Worm (Caenorhabditis elegans): ENCODE data around the gene mrpl-11.

Gene mrpl-11

DNA sequence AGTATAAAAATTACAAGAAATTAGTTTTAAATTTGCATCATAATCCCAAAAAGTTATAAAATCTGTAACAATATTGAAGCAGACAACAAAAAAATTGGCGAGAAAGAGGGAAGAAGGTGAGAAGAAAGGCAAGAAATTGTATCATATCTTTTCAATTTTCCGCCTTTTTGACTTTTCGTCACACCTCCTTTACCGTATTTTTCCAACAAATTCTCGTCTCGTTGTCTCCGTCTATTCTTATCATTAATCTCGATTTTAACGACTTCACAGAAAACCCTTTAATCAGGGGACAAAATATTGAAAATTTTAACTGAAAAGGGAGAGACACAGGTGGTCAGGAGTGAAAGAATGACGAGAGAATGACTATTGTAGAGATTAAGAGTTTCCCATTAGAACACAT, 4.5 kb upstream of the mrpl-11 start:
- TF ChIP-seq F37B4.10 (GFP tag; IDR thresholded peaks at IDR 0.05) (no peak), madf-8 (GFP tag; conservative IDR thresholded peaks at IDR 0.05) (no peak), ceh-40 (GFP tag; IDR thresholded peaks at IDR 0.05) (no peak), madf-3 (GFP tag; IDR thresholded peaks at IDR 0.05) (no peak), dox-1 (GFP tag; IDR thresholded peaks at IDR 0.05) (no peak), ceh-91 (GFP tag; IDR thresholded peaks at IDR 0.05) (no peak), nfya-2 (GFP tag; IDR thresholded peaks at IDR 0.05) (no peak), ets-4 (GFP tag; optimal IDR thresholded peaks at IDR 0.05) (no peak), bed-1 (GFP tag; IDR thresholded peaks at IDR 0.05) (no peak), lir-1 (GFP tag; conservative IDR thresholded peaks at IDR 0.05) (no peak), F57A8.1 (GFP tag; optimal IDR thresholded peaks at IDR 0.05) (no peak), F57C9.4 (tag; optimal IDR thresholded peaks at IDR 0.05) (no peak), zim-3 (tag; optimal IDR thresholded peaks at IDR 0.05) (no peak), aptf-2 (GFP tag; conservative IDR thresholded peaks at IDR 0.05) (no peak), unc-62 (GFP tag; optimal IDR thresholded peaks at IDR 0.05) (no peak), ztf-22 (GFP tag; optimal IDR thresholded peaks at IDR 0.05) (no peak), F55B11.4 (tag; optimal IDR thresholded peaks at IDR 0.05; ENCODE audit: borderline replicate concordance, insufficient read depth) (no peak)

DNA sequence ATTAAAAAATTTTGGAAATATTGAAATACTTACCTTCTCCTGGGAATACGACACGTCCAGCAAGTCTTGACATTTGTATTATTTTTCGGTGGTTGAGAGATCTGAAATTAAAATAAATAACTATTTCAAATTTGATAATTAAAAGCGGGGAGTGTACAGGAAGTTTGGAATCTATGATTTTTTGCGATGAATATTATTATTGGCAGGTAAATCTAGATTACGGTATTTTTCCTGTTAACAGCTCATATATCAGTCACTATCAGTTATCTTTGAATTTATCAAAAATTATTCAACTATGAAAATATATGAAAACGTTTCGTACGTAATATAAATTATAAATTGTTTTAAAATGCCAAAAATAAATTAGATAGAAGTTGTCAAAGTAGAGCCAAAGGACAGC, 1.4 kb upstream of the mrpl-11 start, which contains the start of gene B0303.14:
B0303.14 (minus strand) TSS at position 101 of the 400 bp plus-strand sequence.
- TF ChIP-seq fkh-3 (tag; optimal IDR thresholded peaks at IDR 0.05) (no peak), die-1 (tag; optimal IDR thresholded peaks at IDR 0.05) (no peak), snpc-1.3 (tag; optimal IDR thresholded peaks at IDR 0.05; ENCODE audit: insufficient read depth) (no peak), unc-62 (GFP tag; optimal IDR thresholded peaks at IDR 0.05) (no peak), ZK185.1 (tag; optimal IDR thresholded peaks at IDR 0.05; ENCODE audit: poor library complexity, severe bottlenecking) (no peak)

ce11 chrIII:8718592-8718991, 1.1 kb downstream of the mrpl-11 start:
- peak; percentile 30 for TF ChIP-seq nhr-80 (tag; optimal IDR thresholded peaks at IDR 0.05)
- no peak for TF ChIP-seq aptf-2 (GFP tag; conservative IDR thresholded peaks at IDR 0.05)
- TF ChIP-seq madf-6 (GFP tag; IDR thresholded peaks at IDR 0.05): 0 out of 2 replicates have a peak, but pooled peaks have one; percentile 11

ce11 chrIII:8719105-8719504, 1.7 kb downstream of the mrpl-11 start:
- no peak for TF ChIP-seq ztf-22 (GFP tag; optimal IDR thresholded peaks at IDR 0.05)
- no peak for TF ChIP-seq ceh-58 (GFP tag; IDR thresholded peaks at IDR 0.05)
- no peak for TF ChIP-seq bed-1 (GFP tag; IDR thresholded peaks at IDR 0.05)
- no peak for TF ChIP-seq sptf-2 (GFP tag; optimal IDR thresholded peaks at IDR 0.05)
- no peak for TF ChIP-seq Y53F4B.3 (GFP tag; IDR thresholded peaks at IDR 0.05)
- no peak for TF ChIP-seq let-526 (GFP tag; IDR thresholded peaks at IDR 0.05)
- TF ChIP-seq sdz-38 (tag; optimal IDR thresholded peaks at IDR 0.05): no peak

DNA sequence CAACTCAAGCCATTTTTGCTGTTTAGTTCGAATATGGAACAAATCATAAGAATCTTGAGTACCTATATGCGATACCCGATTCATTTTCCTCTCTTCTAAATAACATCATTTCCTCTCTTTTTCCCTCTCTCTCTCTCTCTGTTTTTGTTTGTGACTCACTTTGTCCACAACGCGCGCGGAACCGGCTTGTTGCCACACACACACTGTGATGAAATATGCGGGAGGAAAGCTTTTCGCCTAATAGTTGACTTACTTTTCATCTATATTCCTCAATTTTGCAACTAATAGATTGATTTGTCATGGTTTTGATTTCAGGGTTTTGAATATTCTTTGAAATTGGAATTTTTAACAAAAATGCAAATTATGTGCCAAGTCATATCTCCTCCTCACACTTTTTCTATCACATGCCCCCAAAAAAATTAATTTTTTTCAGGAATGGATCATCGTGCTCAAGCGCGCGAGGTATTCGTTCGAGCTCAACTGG, 2.4 kb downstream of the mrpl-11 start, which contains the start of gene hipr-1:
hipr-1 (plus strand) TSS at position 434 of the 484 bp plus-strand sequence.
- TF ChIP-seq D2030.7 (GFP tag; IDR thresholded peaks at IDR 0.05) (no peak), F22D6.2 (tag; optimal IDR thresholded peaks at IDR 0.05) (no peak), F57C9.4 (tag; optimal IDR thresholded peaks at IDR 0.05) (no peak), dpl-1 (GFP tag; optimal IDR thresholded peaks at IDR 0.05) (no peak), pha-4 (tag; optimal IDR thresholded peaks at IDR 0.05) (no peak), zfh-2 (GFP tag; conservative IDR thresholded peaks at IDR 0.05) (no peak), pbrm-1 (GFP tag; IDR thresholded peaks at IDR 0.05) (no peak), C06A6.2 (GFP tag; conservative IDR thresholded peaks at IDR 0.05) (no peak), ceh-79 (tag; optimal IDR thresholded peaks at IDR 0.05) (no peak), ceh-91 (GFP tag; IDR thresholded peaks at IDR 0.05) (no peak)
